Fruit fly (Drosophila melanogaster) whole organism, adult: ENCODE results near the gene psd.

Source experiments
- CG7101 ChIP-seq: fragments of 200-800 bp; sonication (Bioruptor generic); optimal IDR thresholded peaks from 2 replicates; lab custom pipeline; 2018; ENCODE audit warnings: missing biosample characterization, mild to moderate bottlenecking, missing genetic modification characterization, moderate library complexity
- Crg-1 ChIP-seq: fragments of 200-800 bp; sonication (Bioruptor generic); optimal IDR thresholded peaks from 2 replicates; lab custom pipeline; 2016; ENCODE audit warnings: missing biosample characterization, missing genetic modification characterization
- cic ChIP-seq: fragments of 200-800 bp; sonication (Bioruptor generic); optimal IDR thresholded peaks from 2 replicates; lab custom pipeline; 2017; ENCODE audit warnings: missing biosample characterization, mild to moderate bottlenecking, missing genetic modification characterization, moderate library complexity
- cnc ChIP-seq, 2 experiments: fragments of >200 bp; optimal IDR thresholded peaks; 2 replicates each; lab custom pipeline; 2017
- ovo ChIP-seq: fragments of 200-800 bp; sonication (Bioruptor generic); optimal IDR thresholded peaks from 2 replicates; lab custom pipeline; 2016; ENCODE audit warnings: missing biosample characterization, missing genetic modification characterization
- pad ChIP-seq: fragments of 200-800 bp; sonication (Bioruptor generic); optimal IDR thresholded peaks from 3 replicates; lab custom pipeline; 2017; ENCODE audit warnings: missing biosample characterization, missing genetic modification characterization, mild to moderate bottlenecking, moderate library complexity, missing genetic modification reagents
- tj ChIP-seq: fragments of 200-800 bp; sonication (Bioruptor generic); optimal IDR thresholded peaks from 3 replicates; lab custom pipeline; 2017; ENCODE audit warnings: missing biosample characterization, mild to moderate bottlenecking, missing genetic modification characterization, moderate library complexity

dm6 chr2L:5964851-5965250 lies at the start of gene psd:
- no peak for TF ChIP-seq cic (GFP tag; lab: Kevin White, UChicago)
- no peak for TF ChIP-seq pad (GFP tag; lab: Kevin White, UChicago)
- TF ChIP-seq ovo (GFP tag; lab: Kevin White, UChicago): no peak
- no peak for TF ChIP-seq Crg-1 (GFP tag; lab: Kevin White, UChicago)
- TF ChIP-seq cnc (optimal IDR thresholded peaks at IDR 0.05; lab: Kevin White, UChicago): no peak
- TF ChIP-seq CG7101: no peak
- TF ChIP-seq tj (GFP tag; lab: Kevin White, UChicago): no peak
